Worm (Caenorhabditis elegans): ENCODE data around the gene skih-2.
A peak's percentile ranks its signal among the peaks of the same experiment; 100 is the strongest.

Gene skih-2

DNA sequence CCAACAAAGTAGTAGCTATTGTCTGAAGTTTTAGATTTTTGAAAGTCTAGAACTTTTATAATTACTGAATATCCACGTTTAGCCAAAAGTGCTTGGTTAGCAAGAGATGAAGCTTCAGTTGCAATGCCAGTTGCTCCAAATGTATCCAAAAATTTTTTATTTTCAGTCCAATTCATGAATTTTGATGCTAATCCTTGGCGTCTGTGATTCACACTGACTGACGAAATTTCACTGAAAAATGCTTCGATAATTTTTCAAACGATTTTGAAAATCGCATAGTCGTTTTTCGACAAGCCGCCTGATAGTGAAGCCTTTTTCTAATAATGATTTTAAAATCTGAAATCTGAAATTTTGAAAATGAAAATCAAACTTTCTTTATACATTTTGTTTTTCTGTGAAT, 48.1 kb downstream of the skih-2 start:
- TF ChIP-seq nhr-237 (tag; optimal IDR thresholded peaks at IDR 0.05), result no peak
- TF ChIP-seq nhr-77 (tag; optimal IDR thresholded peaks at IDR 0.05), result no peak
- no peak for TF ChIP-seq nhr-23 (tag; optimal IDR thresholded peaks at IDR 0.05)
- TF ChIP-seq nfya-1 (tag; optimal IDR thresholded peaks at IDR 0.05; ENCODE audit: insufficient read depth), result no peak
- no peak for TF ChIP-seq pqm-1 (tag; optimal IDR thresholded peaks at IDR 0.05)
- no peak for TF ChIP-seq eor-1 (tag; optimal IDR thresholded peaks at IDR 0.05)

DNA sequence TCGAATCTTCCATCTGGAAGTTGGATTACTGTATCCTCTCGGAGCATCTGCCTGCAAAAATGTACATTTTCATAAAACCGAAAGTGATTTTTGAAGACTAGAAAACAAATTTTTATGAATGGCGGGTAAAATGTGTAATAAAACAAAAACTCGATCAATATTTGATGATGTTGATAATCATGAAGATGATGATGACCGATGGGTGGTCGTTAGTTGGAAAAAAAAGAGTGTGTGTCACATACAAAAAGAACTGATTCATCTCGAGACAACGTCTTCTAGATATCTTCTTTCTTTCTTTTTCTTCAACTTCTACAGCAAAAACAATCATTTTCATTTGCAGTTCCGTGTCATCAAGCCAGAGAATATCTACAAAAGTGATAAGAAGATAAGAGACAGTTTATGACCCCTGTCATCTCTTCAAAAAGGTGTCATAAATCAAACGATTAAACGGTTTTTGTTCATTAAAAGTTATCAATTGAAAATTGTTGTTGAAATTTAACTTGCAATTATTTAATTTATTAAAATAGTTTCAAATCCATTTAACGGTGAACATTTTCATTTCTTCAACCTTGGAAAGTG, 49.6 kb downstream of the skih-2 start, which contains the start of gene bcc-1:
Gene bcc-1 (minus strand): TSS at position 51 of the 579 bp plus-strand sequence.
- TF ChIP-seq mml-1 (tag; optimal IDR thresholded peaks at IDR 0.05) (no peak), snpc-4 (tag; optimal IDR thresholded peaks at IDR 0.05) (no peak), fkh-10 (GFP tag; optimal IDR thresholded peaks at IDR 0.05) (no peak), egl-27 (tag; optimal IDR thresholded peaks at IDR 0.05) (peak; percentile 1), elt-3 (tag; optimal IDR thresholded peaks at IDR 0.05) (peak in 1 of 3 experiments; percentile 57), unc-39 (tag; optimal IDR thresholded peaks at IDR 0.05) (no peak), egl-5 (tag; optimal IDR thresholded peaks at IDR 0.05) (no peak), unc-62 (GFP tag; optimal IDR thresholded peaks at IDR 0.05) (peak; percentile 69), hmg-11 (tag; optimal IDR thresholded peaks at IDR 0.05) (no peak), nhr-43 (tag; optimal IDR thresholded peaks at IDR 0.05; ENCODE audit: poor library complexity, severe bottlenecking) (peak; percentile 0), eor-1 (tag; optimal IDR thresholded peaks at IDR 0.05) (no peak), skn-1 (tag; optimal IDR thresholded peaks at IDR 0.05) (no peak), jun-1 (tag; optimal IDR thresholded peaks at IDR 0.05) (no peak), tbx-2 (tag; optimal IDR thresholded peaks at IDR 0.05) (no peak), nhr-23 (tag; optimal IDR thresholded peaks at IDR 0.05) (peak; percentile 88), ceh-28 (tag; optimal IDR thresholded peaks at IDR 0.05) (peak; percentile 19)

DNA sequence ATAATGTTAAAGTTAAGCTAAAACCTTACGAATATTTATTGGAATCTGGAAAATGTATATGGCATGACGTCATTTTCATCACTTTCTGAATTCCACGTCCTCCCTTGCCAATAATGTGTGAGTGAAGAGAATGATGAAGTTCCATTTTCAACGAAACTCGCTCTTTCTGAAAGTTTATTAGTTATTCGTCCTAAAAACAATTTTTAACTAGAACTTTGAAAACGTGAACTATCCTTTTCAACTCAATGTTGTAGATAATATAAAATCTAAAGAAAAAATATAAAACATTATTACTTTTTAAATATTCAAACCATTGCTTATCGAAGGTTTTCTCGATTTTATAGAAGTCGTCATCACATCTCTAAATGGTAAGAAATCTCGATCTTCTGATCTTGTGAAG, 52.6 kb downstream of the skih-2 start, which contains the start of gene M7.7:
Gene M7.7 (plus strand): TSS at position 301 of the 400 bp plus-strand sequence.
- TF ChIP-seq ZK546.5 (tag; optimal IDR thresholded peaks at IDR 0.05) (no peak), fkh-10 (GFP tag; optimal IDR thresholded peaks at IDR 0.05) (no peak), egl-5 (tag; optimal IDR thresholded peaks at IDR 0.05) (no peak), nhr-28 (tag; optimal IDR thresholded peaks at IDR 0.05) (no peak), nhr-43 (tag; optimal IDR thresholded peaks at IDR 0.05; ENCODE audit: poor library complexity, severe bottlenecking) (no peak), ama-1 (optimal IDR thresholded peaks at IDR 0.05) (no peak), nhr-23 (tag; optimal IDR thresholded peaks at IDR 0.05) (no peak), jun-1 (tag; optimal IDR thresholded peaks at IDR 0.05) (no peak), ztf-11 (tag; optimal IDR thresholded peaks at IDR 0.05) (no peak), daf-12 (tag; optimal IDR thresholded peaks at IDR 0.05) (no peak), fkh-2 (tag; optimal IDR thresholded peaks at IDR 0.05) (no peak), nhr-12 (tag; optimal IDR thresholded peaks at IDR 0.05) (no peak), ceh-82 (tag; optimal IDR thresholded peaks at IDR 0.05) (no peak), hmg-11 (tag; optimal IDR thresholded peaks at IDR 0.05) (no peak), eor-1 (tag; optimal IDR thresholded peaks at IDR 0.05) (no peak)
